Worm (Caenorhabditis elegans) whole organism, L2 larva: ENCODE results near the gene F49C12.6.

ENCODE experiments used
- egl-27 ChIP-seq: sonication (generic microtip); optimal IDR thresholded peaks from 3 replicates; lab custom pipeline; 2017; ENCODE audit warnings: missing biosample characterization, missing genetic modification reagents, missing genetic modification characterization
- elt-3 ChIP-seq: sonication (generic microtip); optimal IDR thresholded peaks from 2 replicates; lab custom pipeline; 2017; ENCODE audit warnings: missing biosample characterization, missing genetic modification characterization
- lin-13 ChIP-seq: fragments of 150-350 bp; optimal IDR thresholded peaks from 2 replicates; lab custom pipeline; 2014; ENCODE audit warnings: missing biosample characterization, missing genetic modification reagents, missing genetic modification characterization
- mdl-1 ChIP-seq, 2 experiments: fragments of 150-350 bp in 1 of 2; sonication (generic microtip) in 1 of 2; optimal IDR thresholded peaks; 2 replicates each; lab custom pipeline; 2017; ENCODE audit warnings: missing biosample characterization in 2 of 2, missing genetic modification characterization in 2 of 2
- nhr-11 ChIP-seq: fragments of 150-350 bp; optimal IDR thresholded peaks from 2 replicates; lab custom pipeline; 2014; ENCODE audit warnings: missing biosample characterization, missing genetic modification characterization
- nhr-237 ChIP-seq: fragments of 150-350 bp; optimal IDR thresholded peaks from 2 replicates; lab custom pipeline; 2014; ENCODE audit warnings: missing biosample characterization, missing genetic modification characterization
- nhr-25 ChIP-seq: fragments of 150-350 bp; sonication (generic microtip); optimal IDR thresholded peaks from 3 replicates; lab custom pipeline; 2014; ENCODE audit warnings: missing biosample characterization, missing genetic modification characterization
- nhr-6 ChIP-seq: fragments of 150-350 bp; optimal IDR thresholded peaks from 2 replicates; lab custom pipeline; 2014; ENCODE audit warnings: missing biosample characterization, missing genetic modification characterization
- nhr-77 ChIP-seq: fragments of 150-350 bp; optimal IDR thresholded peaks from 2 replicates; lab custom pipeline; 2014; ENCODE audit warnings: missing biosample characterization, missing genetic modification characterization
- skn-1 ChIP-seq: sonication (generic microtip); optimal IDR thresholded peaks from 2 replicates; lab custom pipeline; 2017; ENCODE audit warnings: missing biosample characterization, missing genetic modification characterization
- unc-62 ChIP-seq: fragments of 150-350 bp; optimal IDR thresholded peaks from 2 replicates; lab custom pipeline; 2014; ENCODE audit warnings: missing biosample characterization, missing genetic modification reagents, missing genetic modification characterization
- ztf-1 ChIP-seq: fragments of 200-800 bp; sonication (Bioruptor generic); conservative IDR thresholded peaks from 2 replicates; pipeline ENCODE4 v1.3.6; 2022; ENCODE audit warnings: missing genetic modification characterization, missing compliant biosample characterization

DNA sequence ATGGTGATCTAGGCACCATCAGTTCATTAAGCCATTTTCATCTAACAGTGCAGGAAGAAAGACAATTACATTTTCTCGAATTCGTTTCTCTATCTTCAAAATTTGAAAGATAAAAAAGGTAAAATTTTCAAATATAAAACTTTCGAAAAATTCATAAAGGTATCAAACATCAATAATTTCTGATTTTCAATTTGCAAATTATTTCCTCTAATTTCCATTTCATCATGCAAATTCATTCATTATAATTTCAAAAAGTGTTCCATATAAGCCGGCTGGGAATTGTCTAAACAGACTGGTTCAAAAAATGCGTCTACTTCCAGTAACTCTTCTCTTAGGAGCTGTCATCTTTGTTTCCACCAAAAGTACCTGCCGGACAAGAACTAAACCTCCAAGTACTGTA, 18.8 kb upstream of the F49C12.6 start, which contains the start of gene clec-183:
- TF ChIP-seq nhr-237 (tag; lab: Kevin White, UChicago) (no peak), egl-27 (tag; lab: Kevin White, UChicago) (no peak), nhr-11 (no peak), lin-13 (GFP tag; lab: Kevin White, UChicago) (no peak), ztf-1 (GFP tag; lab: Robert Waterston, UW) (no peak), nhr-25 (tag; lab: Kevin White, UChicago) (no peak), nhr-77 (tag; lab: Kevin White, UChicago) (no peak), skn-1 (tag; lab: Kevin White, UChicago) (no peak), nhr-6 (tag; lab: Kevin White, UChicago) (no peak), elt-3 (no peak), unc-62 (GFP tag; lab: Kevin White, UChicago) (no peak), mdl-1 (tag; optimal IDR thresholded peaks at IDR 0.05; lab: Kevin White, UChicago) (no peak)
